Worm (Caenorhabditis elegans): ENCODE results near the gene srbc-12.

Gene srbc-12

DNA sequence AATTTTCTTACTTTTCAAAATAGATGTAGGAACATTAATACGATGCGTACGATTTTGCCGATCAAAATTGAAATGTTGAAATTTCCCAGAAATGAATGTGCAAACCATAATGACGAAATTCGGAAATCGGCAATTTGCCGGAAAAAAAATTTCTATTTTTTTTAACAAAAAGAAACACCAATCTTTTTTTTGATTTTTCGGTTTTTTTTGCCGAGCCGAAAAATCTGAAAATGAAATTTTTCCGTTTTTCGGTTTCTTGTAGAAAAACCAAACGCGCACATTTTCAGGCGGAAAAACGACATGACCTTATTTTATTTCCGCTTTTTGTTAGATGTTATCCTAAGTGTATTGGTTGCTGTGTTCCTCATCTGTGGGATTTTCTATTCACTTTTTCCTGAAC lies 2.1 kb upstream of the srbc-12 start, which contains the start of gene srbc-13:
Gene srbc-13 (plus strand): TSS at position 301 of the 400 bp plus-strand sequence.
- no peak for TF ChIP-seq ceh-83 (GFP tag; optimal IDR thresholded peaks at IDR 0.05)
- no peak for TF ChIP-seq lin-13 (tag; optimal IDR thresholded peaks at IDR 0.05)
- TF ChIP-seq mab-5 (tag; optimal IDR thresholded peaks at IDR 0.05): no peak
- no peak for TF ChIP-seq nhr-12 (tag; optimal IDR thresholded peaks at IDR 0.05)
- TF ChIP-seq snpc-4 (tag; optimal IDR thresholded peaks at IDR 0.05): no peak
- no peak for TF ChIP-seq tbx-8 (GFP tag; optimal IDR thresholded peaks at IDR 0.05)
- no peak for TF ChIP-seq lsy-2 (tag; optimal IDR thresholded peaks at IDR 0.05)
- no peak for TF ChIP-seq unc-39 (tag; optimal IDR thresholded peaks at IDR 0.05)
- TF ChIP-seq nhr-28 (tag; optimal IDR thresholded peaks at IDR 0.05): no peak
- no peak for TF ChIP-seq ztf-11 (tag; optimal IDR thresholded peaks at IDR 0.05)
- no peak for TF ChIP-seq mep-1 (tag; optimal IDR thresholded peaks at IDR 0.05)
- TF ChIP-seq M03D4.4 (tag; optimal IDR thresholded peaks at IDR 0.05): no peak
- TF ChIP-seq nhr-237 (tag; optimal IDR thresholded peaks at IDR 0.05): no peak

DNA sequence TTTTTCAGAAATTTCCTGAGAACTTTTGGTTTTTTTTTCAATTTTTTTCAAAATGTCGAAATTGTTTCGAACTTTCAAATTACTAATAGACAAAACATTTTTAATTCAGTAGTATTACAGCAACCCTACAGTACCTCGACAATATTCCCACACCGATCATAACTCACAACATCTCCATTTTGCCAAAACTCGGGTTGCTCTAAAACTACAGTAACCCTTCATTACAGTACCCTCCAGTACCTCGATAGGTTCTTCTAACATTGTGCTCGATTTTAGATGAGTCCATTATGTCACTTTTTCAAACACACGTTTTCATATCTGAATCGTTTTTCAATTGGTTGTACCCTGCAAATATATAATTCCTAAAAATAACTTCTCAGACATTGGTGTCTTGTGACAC lies 570 bp upstream of the srbc-12 start:
- no peak for TF ChIP-seq elt-1 (tag; optimal IDR thresholded peaks at IDR 0.05; ENCODE audit: borderline replicate concordance, insufficient read depth)
- no peak for TF ChIP-seq cnd-1 (tag; optimal IDR thresholded peaks at IDR 0.05)
- TF ChIP-seq drap-1 (GFP tag; optimal IDR thresholded peaks at IDR 0.05): no peak
- no peak for TF ChIP-seq flh-1 (GFP tag; optimal IDR thresholded peaks at IDR 0.05)
- TF ChIP-seq ceh-83 (GFP tag; optimal IDR thresholded peaks at IDR 0.05): no peak

DNA sequence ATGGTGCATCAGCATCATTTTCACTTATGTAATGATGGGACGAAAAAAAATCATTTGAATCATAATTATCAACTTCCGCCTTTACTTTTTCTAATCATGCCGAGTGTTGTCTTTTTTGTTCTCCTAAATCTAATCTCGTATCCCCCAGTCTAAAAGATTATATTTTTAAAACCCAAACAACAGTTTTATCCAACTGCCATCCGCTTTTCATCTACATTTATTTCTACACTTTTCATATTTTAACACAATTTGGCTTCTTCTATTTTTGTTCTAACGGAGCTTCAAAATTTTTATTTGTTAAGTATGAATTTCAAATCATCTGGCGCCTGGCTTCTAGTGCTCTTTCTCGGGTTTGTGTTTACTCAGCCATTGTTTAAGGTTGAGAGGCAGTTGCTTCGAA lies 2.6 kb downstream of the srbc-12 start, which contains the start of gene K09C6.3:
Gene K09C6.3 (plus strand): TSS at position 301 of the 400 bp plus-strand sequence.
- no peak for TF ChIP-seq bed-3 (GFP tag; optimal IDR thresholded peaks at IDR 0.05)

DNA sequence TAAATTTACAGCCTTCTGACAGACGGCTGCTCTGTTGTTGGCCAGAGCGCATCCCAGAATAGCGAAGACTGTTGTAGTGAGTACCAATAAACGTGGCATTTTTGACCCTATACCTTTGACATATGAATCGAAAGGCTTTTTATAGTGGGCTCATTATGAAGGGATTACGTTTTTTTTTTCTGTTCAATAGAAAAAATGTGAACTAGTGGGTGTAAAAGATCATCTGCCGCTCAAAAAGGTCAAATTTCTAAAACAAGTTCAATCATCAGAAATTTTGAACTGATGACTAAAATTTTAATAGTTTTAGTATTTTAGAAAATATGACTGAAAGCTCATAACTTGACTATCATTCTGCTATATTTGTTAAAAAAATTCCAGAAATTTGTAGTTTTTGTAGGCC lies 5.4 kb downstream of the srbc-12 start, which contains the start of gene K09C6.9:
Gene K09C6.9 (minus strand): TSS at position 101 of the 400 bp plus-strand sequence.
- TF ChIP-seq elt-1 (tag; optimal IDR thresholded peaks at IDR 0.05; ENCODE audit: borderline replicate concordance, insufficient read depth): no peak
- TF ChIP-seq mab-5 (tag; optimal IDR thresholded peaks at IDR 0.05): no peak
- TF ChIP-seq ham-2 (GFP tag; optimal IDR thresholded peaks at IDR 0.05): no peak
- TF ChIP-seq nhr-28 (tag; optimal IDR thresholded peaks at IDR 0.05): no peak
- no peak for TF ChIP-seq ceh-39 (tag; optimal IDR thresholded peaks at IDR 0.05)
- no peak for TF ChIP-seq blmp-1 (tag; optimal IDR thresholded peaks at IDR 0.05)
- no peak for TF ChIP-seq nhr-76 (tag; optimal IDR thresholded peaks at IDR 0.05)
- TF ChIP-seq elt-3 (tag; optimal IDR thresholded peaks at IDR 0.05): no peak
- TF ChIP-seq lsy-2 (tag; optimal IDR thresholded peaks at IDR 0.05): no peak
- no peak for TF ChIP-seq sptf-1 (tag; optimal IDR thresholded peaks at IDR 0.05)
- no peak for TF ChIP-seq unc-62 (GFP tag; optimal IDR thresholded peaks at IDR 0.05)
- TF ChIP-seq nhr-12 (tag; optimal IDR thresholded peaks at IDR 0.05): no peak
- TF ChIP-seq M03D4.4 (tag; optimal IDR thresholded peaks at IDR 0.05): no peak
- TF ChIP-seq unc-120 (tag; optimal IDR thresholded peaks at IDR 0.05; ENCODE audit: poor library complexity, severe bottlenecking): no peak
- TF ChIP-seq snpc-4 (tag; optimal IDR thresholded peaks at IDR 0.05): no peak
- no peak for TF ChIP-seq nhr-2 (tag; optimal IDR thresholded peaks at IDR 0.05)
- no peak for TF ChIP-seq pha-4 (tag; optimal IDR thresholded peaks at IDR 0.05)
- no peak for TF ChIP-seq zip-8 (tag; optimal IDR thresholded peaks at IDR 0.05)
- no peak for TF ChIP-seq tbx-8 (GFP tag; optimal IDR thresholded peaks at IDR 0.05)

DNA sequence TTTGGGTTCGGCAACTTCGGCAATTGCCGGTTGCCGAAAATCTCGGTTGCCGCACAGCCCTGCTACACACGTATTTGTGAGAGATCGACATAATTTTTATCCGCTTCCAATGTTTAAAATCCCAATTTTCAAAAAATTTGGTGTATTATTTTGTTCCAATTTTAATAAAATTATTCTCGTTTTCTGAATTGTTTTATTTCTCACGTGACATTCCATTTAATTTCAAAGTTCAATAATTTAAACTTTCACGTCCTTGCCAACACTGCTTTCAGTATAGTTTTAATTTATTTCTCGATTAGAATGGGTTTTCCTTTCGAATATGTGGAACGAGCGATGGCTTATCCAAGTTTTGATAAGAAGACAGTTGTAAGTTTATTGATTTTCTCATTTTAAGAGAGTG lies 6.9 kb downstream of the srbc-12 start, which contains the start of gene K09C6.2:
Gene K09C6.2 (plus strand): TSS at position 301 of the 400 bp plus-strand sequence.
- no peak for TF ChIP-seq tbx-8 (GFP tag; optimal IDR thresholded peaks at IDR 0.05)
- no peak for TF ChIP-seq nhr-76 (tag; optimal IDR thresholded peaks at IDR 0.05)
- TF ChIP-seq ztf-11 (tag; optimal IDR thresholded peaks at IDR 0.05): no peak
- TF ChIP-seq mep-1 (tag; optimal IDR thresholded peaks at IDR 0.05): no peak
- TF ChIP-seq blmp-1 (tag; optimal IDR thresholded peaks at IDR 0.05): no peak
- no peak for TF ChIP-seq ces-1 (GFP tag; optimal IDR thresholded peaks at IDR 0.05)
- no peak for TF ChIP-seq zip-8 (tag; optimal IDR thresholded peaks at IDR 0.05)
- no peak for TF ChIP-seq flh-1 (GFP tag; optimal IDR thresholded peaks at IDR 0.05)
- no peak for TF ChIP-seq unc-62 (GFP tag; optimal IDR thresholded peaks at IDR 0.05)
- TF ChIP-seq mab-5 (tag; optimal IDR thresholded peaks at IDR 0.05): no peak
